Worm (Caenorhabditis elegans) whole organism, mixed stage, embryonic: ENCODE data around the gene nhr-1.

Experiments used
- blmp-1 ChIP-seq: fragments of 150-350 bp; optimal IDR thresholded peaks from 2 replicates; lab custom pipeline; 2014; ENCODE audit warnings: missing biosample characterization, missing genetic modification characterization
- ceh-83 ChIP-seq: fragments of 200-800 bp; sonication (Bioruptor generic); optimal IDR thresholded peaks from 2 replicates; lab custom pipeline; 2018; ENCODE audit warnings: mild to moderate bottlenecking, missing genetic modification characterization, missing compliant biosample characterization
- cnd-1 ChIP-seq: fragments of 200-800 bp; sonication (Bioruptor generic); optimal IDR thresholded peaks from 2 replicates; lab custom pipeline; 2018; ENCODE audit warnings: mild to moderate bottlenecking, missing genetic modification characterization, missing compliant biosample characterization
- elt-1 ChIP-seq: sonication (generic microtip); optimal IDR thresholded peaks from 2 replicates; lab custom pipeline; 2017; ENCODE audit warnings: missing genetic modification characterization, mild to moderate bottlenecking, missing compliant biosample characterization, antibody characterized with exemption, moderate library complexity, borderline replicate concordance; ENCODE audit not compliant: insufficient read depth
- elt-3 ChIP-seq: fragments of 150-350 bp; optimal IDR thresholded peaks from 2 replicates; lab custom pipeline; 2014; ENCODE audit warnings: missing biosample characterization, missing genetic modification characterization
- lin-32 ChIP-seq: fragments of 200-800 bp; sonication (Bioruptor generic); optimal IDR thresholded peaks from 2 replicates; lab custom pipeline; 2018; ENCODE audit warnings: mild to moderate bottlenecking, missing genetic modification characterization, missing compliant biosample characterization
- lsy-2 ChIP-seq: fragments of 150-350 bp; optimal IDR thresholded peaks from 2 replicates; lab custom pipeline; 2014; ENCODE audit warnings: missing biosample characterization, missing genetic modification characterization
- mab-5 ChIP-seq: fragments of 150-350 bp; optimal IDR thresholded peaks from 2 replicates; lab custom pipeline; 2014; ENCODE audit warnings: missing biosample characterization, missing genetic modification characterization
- nhr-12 ChIP-seq: fragments of 150-350 bp; optimal IDR thresholded peaks from 2 replicates; lab custom pipeline; 2014; ENCODE audit warnings: missing biosample characterization, missing genetic modification characterization
- nhr-28 ChIP-seq: fragments of 150-350 bp; optimal IDR thresholded peaks from 2 replicates; lab custom pipeline; 2014; ENCODE audit warnings: missing biosample characterization, missing genetic modification characterization
- nhr-76 ChIP-seq: sonication (generic microtip); optimal IDR thresholded peaks from 2 replicates; lab custom pipeline; 2017; ENCODE audit warnings: missing biosample characterization, missing genetic modification characterization
- sptf-1 ChIP-seq: sonication (generic microtip); optimal IDR thresholded peaks from 2 replicates; lab custom pipeline; 2017; ENCODE audit warnings: mild to moderate bottlenecking, missing genetic modification characterization, moderate library complexity, missing compliant biosample characterization
- zip-8 ChIP-seq: fragments of 150-350 bp; optimal IDR thresholded peaks from 2 replicates; lab custom pipeline; 2014; ENCODE audit warnings: missing biosample characterization, missing genetic modification characterization
- ztf-11 ChIP-seq: fragments of 150-350 bp; optimal IDR thresholded peaks from 2 replicates; lab custom pipeline; 2014; ENCODE audit warnings: missing biosample characterization, missing genetic modification characterization

ce11 chrX:17472917-17473316 is 40.9 kb upstream of the nhr-1 start:
- no peak for TF ChIP-seq lsy-2 (tag; lab: Kevin White, UChicago)
- no peak for TF ChIP-seq ztf-11 (tag; lab: Kevin White, UChicago)
- no peak for TF ChIP-seq elt-1 (tag; lab: Kevin White, UChicago)
- no peak for TF ChIP-seq mab-5
- no peak for TF ChIP-seq cnd-1 (tag; lab: Kevin White, UChicago)
- TF ChIP-seq nhr-12 (tag; lab: Kevin White, UChicago): no peak
- TF ChIP-seq zip-8 (tag; lab: Kevin White, UChicago): no peak
- TF ChIP-seq lin-32 (GFP tag; lab: Kevin White, UChicago): no peak
- no peak for TF ChIP-seq nhr-76 (tag; lab: Kevin White, UChicago)
- no peak for TF ChIP-seq sptf-1
- no peak for TF ChIP-seq elt-3 (tag; lab: Kevin White, UChicago)
- TF ChIP-seq ceh-83: no peak
- no peak for TF ChIP-seq nhr-28
- no peak for TF ChIP-seq blmp-1 (tag; lab: Kevin White, UChicago)
